Worm (Caenorhabditis elegans) whole organism, mixed stage, embryonic: Measurements from ENCODE around the gene clh-1.

Source experiments
- M03D4.4 ChIP-seq: sonication (generic microtip); optimal IDR thresholded peaks from 2 replicates; lab custom pipeline; 2017; ENCODE audit warnings: mild to moderate bottlenecking, missing genetic modification characterization, missing compliant biosample characterization
- bed-3 ChIP-seq: fragments of 200-800 bp; sonication (Bioruptor generic); optimal IDR thresholded peaks from 3 replicates; lab custom pipeline; 2018; ENCODE audit warnings: mild to moderate bottlenecking, missing genetic modification characterization, moderate library complexity, missing compliant biosample characterization
- blmp-1 ChIP-seq: fragments of 150-350 bp; optimal IDR thresholded peaks from 2 replicates; lab custom pipeline; 2014; ENCODE audit warnings: missing biosample characterization, missing genetic modification characterization
- ceh-39 ChIP-seq: fragments of 150-350 bp; optimal IDR thresholded peaks from 2 replicates; lab custom pipeline; 2014; ENCODE audit warnings: missing biosample characterization, missing genetic modification characterization
- ceh-43 ChIP-seq: fragments of 200-800 bp; sonication (Bioruptor generic); optimal IDR thresholded peaks from 2 replicates; lab custom pipeline; 2018; ENCODE audit warnings: mild to moderate bottlenecking, missing genetic modification characterization, moderate library complexity, missing compliant biosample characterization
- ceh-83 ChIP-seq: fragments of 200-800 bp; sonication (Bioruptor generic); optimal IDR thresholded peaks from 2 replicates; lab custom pipeline; 2018; ENCODE audit warnings: mild to moderate bottlenecking, missing genetic modification characterization, missing compliant biosample characterization
- ces-1 ChIP-seq: fragments of 150-350 bp; optimal IDR thresholded peaks from 2 replicates; lab custom pipeline; 2014; ENCODE audit warnings: missing biosample characterization, missing genetic modification reagents, missing genetic modification characterization
- cnd-1 ChIP-seq: fragments of 200-800 bp; sonication (Bioruptor generic); optimal IDR thresholded peaks from 2 replicates; lab custom pipeline; 2018; ENCODE audit warnings: mild to moderate bottlenecking, missing genetic modification characterization, missing compliant biosample characterization
- drap-1 ChIP-seq: fragments of 200-800 bp; sonication (Bioruptor generic); optimal IDR thresholded peaks from 3 replicates; lab custom pipeline; 2018; ENCODE audit warnings: mild to moderate bottlenecking, missing genetic modification characterization, missing compliant biosample characterization
- elt-1 ChIP-seq: sonication (generic microtip); optimal IDR thresholded peaks from 2 replicates; lab custom pipeline; 2017; ENCODE audit warnings: missing genetic modification characterization, mild to moderate bottlenecking, missing compliant biosample characterization, antibody characterized with exemption, moderate library complexity, borderline replicate concordance; ENCODE audit not compliant: insufficient read depth
- elt-3 ChIP-seq: fragments of 150-350 bp; optimal IDR thresholded peaks from 2 replicates; lab custom pipeline; 2014; ENCODE audit warnings: missing biosample characterization, missing genetic modification characterization
- ham-2 ChIP-seq: fragments of 200-800 bp; sonication (Bioruptor generic); optimal IDR thresholded peaks from 2 replicates; lab custom pipeline; 2018; ENCODE audit warnings: mild to moderate bottlenecking, missing genetic modification characterization, missing compliant biosample characterization
- hlh-1 ChIP-seq: fragments of 150-350 bp; optimal IDR thresholded peaks from 2 replicates; lab custom pipeline; 2014; ENCODE audit warnings: missing biosample characterization, missing genetic modification reagents, missing genetic modification characterization
- lin-13 ChIP-seq: fragments of 150-350 bp; optimal IDR thresholded peaks from 2 replicates; lab custom pipeline; 2014; ENCODE audit warnings: missing biosample characterization, missing genetic modification characterization
- lin-32 ChIP-seq: fragments of 200-800 bp; sonication (Bioruptor generic); optimal IDR thresholded peaks from 2 replicates; lab custom pipeline; 2018; ENCODE audit warnings: mild to moderate bottlenecking, missing genetic modification characterization, missing compliant biosample characterization
- lsy-2 ChIP-seq: fragments of 150-350 bp; optimal IDR thresholded peaks from 2 replicates; lab custom pipeline; 2014; ENCODE audit warnings: missing biosample characterization, missing genetic modification characterization
- mab-5 ChIP-seq: fragments of 150-350 bp; optimal IDR thresholded peaks from 2 replicates; lab custom pipeline; 2014; ENCODE audit warnings: missing biosample characterization, missing genetic modification characterization
- mep-1 ChIP-seq: fragments of 150-350 bp; optimal IDR thresholded peaks from 2 replicates; lab custom pipeline; 2017; ENCODE audit warnings: missing biosample characterization, missing genetic modification reagents, missing genetic modification characterization, inconsistent platforms
- mls-2 ChIP-seq: sonication (generic microtip); optimal IDR thresholded peaks from 2 replicates; lab custom pipeline; 2016; ENCODE audit warnings: mild to moderate bottlenecking, missing genetic modification characterization, moderate library complexity, missing compliant biosample characterization
- nhr-12 ChIP-seq: fragments of 150-350 bp; optimal IDR thresholded peaks from 2 replicates; lab custom pipeline; 2014; ENCODE audit warnings: missing biosample characterization, missing genetic modification characterization
- nhr-2 ChIP-seq: fragments of 150-350 bp; optimal IDR thresholded peaks from 2 replicates; lab custom pipeline; 2014; ENCODE audit warnings: missing biosample characterization, missing genetic modification characterization
- nhr-237 ChIP-seq: fragments of 150-350 bp; optimal IDR thresholded peaks from 2 replicates; lab custom pipeline; 2014; ENCODE audit warnings: missing biosample characterization, missing genetic modification characterization
- nhr-28 ChIP-seq: fragments of 150-350 bp; optimal IDR thresholded peaks from 2 replicates; lab custom pipeline; 2014; ENCODE audit warnings: missing biosample characterization, missing genetic modification characterization
- nhr-76 ChIP-seq: sonication (generic microtip); optimal IDR thresholded peaks from 2 replicates; lab custom pipeline; 2017; ENCODE audit warnings: missing biosample characterization, missing genetic modification characterization
- pha-4 ChIP-seq: fragments of 150-350 bp; optimal IDR thresholded peaks from 2 replicates; lab custom pipeline; 2018; ENCODE audit warnings: missing biosample characterization, missing genetic modification reagents, missing genetic modification characterization
- sem-2 ChIP-seq: fragments of 200-800 bp; sonication (Bioruptor generic); optimal IDR thresholded peaks from 2 replicates; lab custom pipeline; 2018; ENCODE audit warnings: mild to moderate bottlenecking, missing genetic modification characterization, missing compliant biosample characterization
- snpc-4 ChIP-seq: fragments of 150-350 bp; optimal IDR thresholded peaks from 2 replicates; lab custom pipeline; 2014; ENCODE audit warnings: missing biosample characterization, missing genetic modification characterization
- sptf-1 ChIP-seq: sonication (generic microtip); optimal IDR thresholded peaks from 2 replicates; lab custom pipeline; 2017; ENCODE audit warnings: mild to moderate bottlenecking, missing genetic modification characterization, moderate library complexity, missing compliant biosample characterization
- tbx-8 ChIP-seq: fragments of 200-800 bp; sonication (Bioruptor generic); optimal IDR thresholded peaks from 2 replicates; lab custom pipeline; 2018; ENCODE audit warnings: mild to moderate bottlenecking, missing genetic modification characterization, moderate library complexity, missing compliant biosample characterization
- unc-120 ChIP-seq: sonication (generic microtip); optimal IDR thresholded peaks from 2 replicates; lab custom pipeline; 2017; ENCODE audit warnings: missing genetic modification characterization, missing compliant biosample characterization; ENCODE audit not compliant: poor library complexity, severe bottlenecking
- unc-39 ChIP-seq: fragments of 150-350 bp; optimal IDR thresholded peaks from 2 replicates; lab custom pipeline; 2014; ENCODE audit warnings: missing biosample characterization, missing genetic modification characterization
- unc-62 ChIP-seq: fragments of 150-350 bp; optimal IDR thresholded peaks from 2 replicates; lab custom pipeline; 2014; ENCODE audit warnings: missing biosample characterization, missing genetic modification reagents, missing genetic modification characterization
- zip-8 ChIP-seq: fragments of 150-350 bp; optimal IDR thresholded peaks from 2 replicates; lab custom pipeline; 2014; ENCODE audit warnings: missing biosample characterization, missing genetic modification characterization
- ztf-11 ChIP-seq: fragments of 150-350 bp; optimal IDR thresholded peaks from 2 replicates; lab custom pipeline; 2014; ENCODE audit warnings: missing biosample characterization, missing genetic modification characterization

clh-1 gene

ce11 chrII:11879784-11880183 lies 23.5 kb upstream of the clh-1 start:
- no peak for TF ChIP-seq ces-1
- no peak for TF ChIP-seq unc-120 (tag; lab: Kevin White, UChicago)
- TF ChIP-seq elt-3: no peak
- TF ChIP-seq nhr-76: no peak
- no peak for TF ChIP-seq unc-39 (tag; lab: Kevin White, UChicago)
- TF ChIP-seq cnd-1 (tag; lab: Kevin White, UChicago): no peak
- TF ChIP-seq ztf-11 (tag; lab: Kevin White, UChicago): no peak
- TF ChIP-seq lsy-2 (tag; lab: Kevin White, UChicago): no peak
- TF ChIP-seq pha-4 (tag; lab: Kevin White, UChicago): no peak
- TF ChIP-seq ham-2 (GFP tag; lab: Kevin White, UChicago): no peak
- no peak for TF ChIP-seq ceh-43 (GFP tag; lab: Kevin White, UChicago)
- TF ChIP-seq zip-8 (tag; lab: Kevin White, UChicago): no peak
- no peak for TF ChIP-seq mls-2
- TF ChIP-seq ceh-83 (GFP tag; lab: Kevin White, UChicago): no peak
- TF ChIP-seq lin-32 (GFP tag; lab: Kevin White, UChicago): no peak

ce11 chrII:11874674-11875198 lies 18.5 kb upstream of the clh-1 start, which contains the start of the genes npp-3 and top-2:
npp-3 (minus strand) TSS chrII:11874788.
top-2 (plus strand) TSS chrII:11875148.
- TF ChIP-seq bed-3 (GFP tag; lab: Kevin White, UChicago): no peak
- peak; percentile 89 for TF ChIP-seq lin-13 (tag; lab: Kevin White, UChicago)
- no peak for TF ChIP-seq mls-2
- TF ChIP-seq sptf-1: peak; percentile 55
- no peak for TF ChIP-seq unc-39 (tag; lab: Kevin White, UChicago)
- no peak for TF ChIP-seq elt-1 (tag; lab: Kevin White, UChicago)
- no peak for TF ChIP-seq lin-32 (GFP tag; lab: Kevin White, UChicago)
- peak; percentile 79 for TF ChIP-seq ces-1
- no peak for TF ChIP-seq snpc-4 (tag; lab: Kevin White, UChicago)
- peak; percentile 83 for TF ChIP-seq nhr-237 (tag; lab: Kevin White, UChicago)
- no peak for TF ChIP-seq blmp-1 (tag; lab: Kevin White, UChicago)
- peak; percentile 99 for TF ChIP-seq lsy-2 (tag; lab: Kevin White, UChicago)
- peak; percentile 77 for TF ChIP-seq mep-1 (tag; lab: Kevin White, UChicago)
- TF ChIP-seq ceh-83 (GFP tag; lab: Kevin White, UChicago): no peak
- TF ChIP-seq unc-62 (GFP tag; lab: Kevin White, UChicago): no peak
- no peak for TF ChIP-seq nhr-28 (tag; lab: Kevin White, UChicago)
- TF ChIP-seq drap-1 (GFP tag; lab: Kevin White, UChicago): peak; percentile 68
- no peak for TF ChIP-seq nhr-76
- peak; percentile 94 for TF ChIP-seq ceh-39 (tag; lab: Kevin White, UChicago)
- TF ChIP-seq tbx-8: no peak
- peak; percentile 21 for TF ChIP-seq unc-120 (tag; lab: Kevin White, UChicago)
- TF ChIP-seq cnd-1 (tag; lab: Kevin White, UChicago): peak; percentile 23
- peak; percentile 42 for TF ChIP-seq hlh-1 (tag; lab: Kevin White, UChicago)
- no peak for TF ChIP-seq mab-5 (tag; lab: Kevin White, UChicago)
- TF ChIP-seq ztf-11 (tag; lab: Kevin White, UChicago): no peak
- TF ChIP-seq ceh-43 (GFP tag; lab: Kevin White, UChicago): no peak
- TF ChIP-seq sem-2 (GFP tag; lab: Kevin White, UChicago): no peak
- TF ChIP-seq elt-3: no peak
- TF ChIP-seq pha-4 (tag; lab: Kevin White, UChicago): peak; percentile 88
- TF ChIP-seq nhr-2 (tag; lab: Kevin White, UChicago): no peak
- TF ChIP-seq nhr-12 (tag; lab: Kevin White, UChicago): no peak
- TF ChIP-seq ham-2 (GFP tag; lab: Kevin White, UChicago): peak; percentile 38
- no peak for TF ChIP-seq M03D4.4 (tag; lab: Kevin White, UChicago)
- no peak for TF ChIP-seq zip-8 (tag; lab: Kevin White, UChicago)
- TF ChIP-seq, all 35 proteins: peak for 13

ce11 chrII:11868893-11869292 lies 12.6 kb upstream of the clh-1 start:
- TF ChIP-seq ceh-83 (GFP tag; lab: Kevin White, UChicago) (no peak), zip-8 (tag; lab: Kevin White, UChicago) (no peak), tbx-8 (no peak), mls-2 (no peak), ham-2 (GFP tag; lab: Kevin White, UChicago) (no peak), ces-1 (no peak), blmp-1 (tag; lab: Kevin White, UChicago) (no peak), unc-62 (GFP tag; lab: Kevin White, UChicago) (no peak), ceh-43 (GFP tag; lab: Kevin White, UChicago) (no peak), sptf-1 (no peak), nhr-237 (tag; lab: Kevin White, UChicago) (no peak), nhr-28 (tag; lab: Kevin White, UChicago) (no peak), nhr-2 (tag; lab: Kevin White, UChicago) (no peak), nhr-76 (no peak), cnd-1 (tag; lab: Kevin White, UChicago) (no peak)
